Fruit fly (Drosophila melanogaster): Measurements from ENCODE around the gene CG18731.
A peak's percentile ranks its signal among the peaks of the same experiment; 100 is the strongest.

Gene CG18731

dm6 chr3R:29748591-29749303, 23.9 kb downstream of the CG18731 start, which contains the start of the genes ATPsyngamma and yata (continued):
- TF ChIP-seq slbo (GFP tag; IDR thresholded peaks at IDR 0.05), result peak; percentile 64
- TF ChIP-seq CG4617 (GFP tag; optimal IDR thresholded peaks at IDR 0.05; ENCODE audit: borderline replicate concordance), result peak; percentile 25
- peak; percentile 40 for TF ChIP-seq CG18619 (GFP tag; optimal IDR thresholded peaks at IDR 0.05)
- TF ChIP-seq CG17186 (GFP tag; optimal IDR thresholded peaks at IDR 0.05), result peak; percentile 5
- TF ChIP-seq ci (GFP tag; IDR thresholded peaks at IDR 0.05), result 0 out of 3 replicates have a peak, but pooled peaks have one; percentile 36
- peak; percentile 82 for TF ChIP-seq CG16813 (GFP tag; IDR thresholded peaks at IDR 0.05; ENCODE audit: partially characterized antibody)
- TF ChIP-seq CG11085 (GFP tag; IDR thresholded peaks at IDR 0.05), result no peak
- TF ChIP-seq sens (GFP tag), result peak; percentile 74
- TF ChIP-seq sob (GFP tag; IDR thresholded peaks at IDR 0.05), result no peak
- peak; percentile 45; the same call in 1 of the 4 replicates for TF ChIP-seq Gug (GFP tag; IDR thresholded peaks at IDR 0.05)
- peak; percentile 52 for TF ChIP-seq nmo (GFP tag; optimal IDR thresholded peaks at IDR 0.05)
- TF ChIP-seq CG7357 (GFP tag; IDR thresholded peaks at IDR 0.05), result no peak
- no peak for TF ChIP-seq Neu2 (GFP tag; optimal IDR thresholded peaks at IDR 0.05; ENCODE audit: borderline replicate concordance)
- TF ChIP-seq tin (GFP tag; optimal IDR thresholded peaks at IDR 0.05), result peak; percentile 31
- peak; percentile 53 for TF ChIP-seq Deaf1 (tag; optimal IDR thresholded peaks at IDR 0.05)
- TF ChIP-seq CG18764 (GFP tag; optimal IDR thresholded peaks at IDR 0.05), result peak; percentile 2
- TF ChIP-seq CG15479 (GFP tag; optimal IDR thresholded peaks at IDR 0.05), result peak; percentile 11
- peak; percentile 35 for TF ChIP-seq CG7987 (GFP tag; optimal IDR thresholded peaks at IDR 0.05)
- peak; percentile 53 for TF ChIP-seq CG2712 (tag; optimal IDR thresholded peaks at IDR 0.05)
- peak; percentile 48 for TF ChIP-seq Rfx (GFP tag; IDR thresholded peaks at IDR 0.05)
- peak; percentile 84 for TF ChIP-seq CG18011 (GFP tag; optimal IDR thresholded peaks at IDR 0.05)
- no peak for TF ChIP-seq sr (GFP tag; IDR thresholded peaks at IDR 0.05)
- TF ChIP-seq CG15601 (tag; optimal IDR thresholded peaks at IDR 0.05), result peak; percentile 57
- TF ChIP-seq danr (GFP tag; IDR thresholded peaks at IDR 0.05), result no peak
- TF ChIP-seq HHEX (GFP tag; optimal IDR thresholded peaks at IDR 0.05), result peak; percentile 33
- TF ChIP-seq tna (GFP tag; IDR thresholded peaks at IDR 0.05; ENCODE audit: partially characterized antibody), result peak; percentile 46; the same call in 1 of the 2 replicates
- TF ChIP-seq zfh2 (GFP tag; optimal IDR thresholded peaks at IDR 0.05), result peak; percentile 10
- peak; percentile 27; the same call in 1 of the 2 replicates for TF ChIP-seq CG6689 (GFP tag; IDR thresholded peaks at IDR 0.05)
- TF ChIP-seq CG2875 (GFP tag; optimal IDR thresholded peaks at IDR 0.05), result no peak
- TF ChIP-seq Ets65A (GFP tag), result peak; percentile 31
- TF ChIP-seq CG13775 (GFP tag; optimal IDR thresholded peaks at IDR 0.05), result peak; percentile 14
- peak; percentile 97 for TF ChIP-seq MESR4 (GFP tag; optimal IDR thresholded peaks at IDR 0.05)
- peak; percentile 44 for TF ChIP-seq trem (tag; optimal IDR thresholded peaks at IDR 0.05)
- TF ChIP-seq CG9727 (GFP tag; optimal IDR thresholded peaks at IDR 0.05), result peak; percentile 28
- TF ChIP-seq gfzf (GFP tag; optimal IDR thresholded peaks at IDR 0.05), result peak; percentile 7
- TF ChIP-seq vnd (GFP tag; IDR thresholded peaks at IDR 0.05; ENCODE audit: partially characterized antibody), result peak; percentile 62; the same call in 2 of the 3 replicates
- TF ChIP-seq CG13123 (GFP tag; optimal IDR thresholded peaks at IDR 0.05), result no peak
- TF ChIP-seq CG1602 (GFP tag; optimal IDR thresholded peaks at IDR 0.05), result peak; percentile 1
- TF ChIP-seq Hr3 (GFP tag; optimal IDR thresholded peaks at IDR 0.05), result no peak
- peak; percentile 83 for TF ChIP-seq CG12659 (GFP tag; optimal IDR thresholded peaks at IDR 0.05)
- TF ChIP-seq sc (optimal IDR thresholded peaks at IDR 0.05), result no peak
- no peak for TF ChIP-seq sc (GFP tag; optimal IDR thresholded peaks at IDR 0.05)
- peak; percentile 22; the same call in 1 of the 3 replicates for TF ChIP-seq CG14860 (GFP tag; IDR thresholded peaks at IDR 0.05; ENCODE audit: partially characterized antibody)
- TF ChIP-seq CG4730 (GFP tag; IDR thresholded peaks at IDR 0.05), result no peak
- no peak for TF ChIP-seq nerfin-1 (tag; optimal IDR thresholded peaks at IDR 0.05)
- TF ChIP-seq CG34224 (GFP tag; IDR thresholded peaks at IDR 0.05; ENCODE audit: partially characterized antibody), result peak; percentile 43
- peak; percentile 78 for TF ChIP-seq knrl (GFP tag; IDR thresholded peaks at IDR 0.05; ENCODE audit: partially characterized antibody)
- no peak for TF ChIP-seq ara (GFP tag; IDR thresholded peaks at IDR 0.05)
- TF ChIP-seq CG13424 (tag; optimal IDR thresholded peaks at IDR 0.05), result peak; percentile 47

All from whole organism, embryonic.